Worm (Caenorhabditis elegans) whole organism, midembryonic: Measurements from ENCODE around the gene F54A3.2.

Source experiments
- T22C8.4 ChIP-seq: fragments of 200-800 bp; sonication (Bioruptor generic); IDR thresholded peaks from 2 replicates; pipeline ENCODE4 v1.3.6; 2022; ENCODE audit warnings: missing genetic modification characterization, missing compliant biosample characterization
- cog-1 ChIP-seq: sonication (generic microtip); optimal IDR thresholded peaks from 2 replicates; lab custom pipeline; 2016; ENCODE audit warnings: missing genetic modification characterization, missing compliant biosample characterization
- flt-1 ChIP-seq: fragments of 200-800 bp; sonication (Bioruptor generic); IDR thresholded peaks from 2 replicates; pipeline ENCODE4 v1.3.6; 2022; ENCODE audit warnings: missing genetic modification characterization, missing compliant biosample characterization
- klf-2 ChIP-seq: fragments of 200-800 bp; sonication (Bioruptor generic); conservative IDR thresholded peaks from 2 replicates; pipeline ENCODE4 v1.3.6; 2022; ENCODE audit warnings: missing genetic modification reagents, missing genetic modification characterization, missing compliant biosample characterization
- med-1 ChIP-seq: sonication (generic microtip); optimal IDR thresholded peaks from 2 replicates; lab custom pipeline; 2017; ENCODE audit warnings: missing genetic modification characterization, mild to moderate bottlenecking, missing compliant biosample characterization, antibody characterized with exemption, missing genetic modification reagents; ENCODE audit not compliant: insufficient read depth
- ref-1 ChIP-seq: fragments of 200-800 bp; sonication (Bioruptor generic); conservative IDR thresholded peaks from 2 replicates; pipeline ENCODE4 v1.3.6; 2022; ENCODE audit warnings: missing genetic modification reagents, missing genetic modification characterization, missing compliant biosample characterization
- tab-1 ChIP-seq: fragments of 200-800 bp; sonication (Bioruptor generic); IDR thresholded peaks from 2 replicates; pipeline ENCODE4 v1.3.6; 2022; ENCODE audit warnings: missing genetic modification characterization, missing compliant biosample characterization
- ztf-23 ChIP-seq: fragments of 200-800 bp; sonication (Bioruptor generic); IDR thresholded peaks from 2 replicates; pipeline ENCODE4 v1.3.6; 2022; ENCODE audit warnings: missing genetic modification reagents, missing genetic modification characterization, missing compliant biosample characterization
- ztf-29 ChIP-seq: fragments of 200-800 bp; sonication (Bioruptor generic); IDR thresholded peaks from 2 replicates; pipeline ENCODE4 v1.3.6; 2022; ENCODE audit warnings: missing genetic modification reagents, missing genetic modification characterization, missing compliant biosample characterization

The F54A3.2 gene

DNA sequence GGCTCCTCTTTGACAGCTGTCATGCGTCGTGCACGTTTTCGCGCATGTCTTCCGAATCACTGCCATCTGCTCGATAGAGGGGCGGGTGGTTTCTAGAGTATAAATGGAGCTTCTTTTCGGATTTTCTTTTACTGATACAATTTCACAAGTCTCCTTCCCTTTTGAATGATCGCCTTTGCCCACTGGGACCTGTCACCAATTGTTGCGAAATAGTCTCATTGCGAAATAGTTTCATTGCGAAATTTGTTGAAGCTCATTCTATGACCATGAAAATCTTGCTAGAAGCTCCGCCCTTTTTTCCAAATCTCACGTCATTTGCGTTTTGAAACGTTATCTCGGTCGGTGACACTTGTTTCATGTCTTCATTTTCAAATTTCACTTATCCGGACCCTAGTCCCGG is 46.0 kb downstream of the F54A3.2 start:
- TF ChIP-seq med-1 (no peak), T22C8.4 (GFP tag; lab: Robert Waterston, UW) (no peak), tab-1 (GFP tag; lab: Robert Waterston, UW) (no peak), cog-1 (tag; lab: Kevin White, UChicago) (no peak), ztf-29 (no peak), ref-1 (GFP tag; lab: Robert Waterston, UW) (no peak), ztf-23 (no peak), klf-2 (GFP tag; lab: Robert Waterston, UW) (no peak), flt-1 (GFP tag; lab: Robert Waterston, UW) (no peak)

DNA sequence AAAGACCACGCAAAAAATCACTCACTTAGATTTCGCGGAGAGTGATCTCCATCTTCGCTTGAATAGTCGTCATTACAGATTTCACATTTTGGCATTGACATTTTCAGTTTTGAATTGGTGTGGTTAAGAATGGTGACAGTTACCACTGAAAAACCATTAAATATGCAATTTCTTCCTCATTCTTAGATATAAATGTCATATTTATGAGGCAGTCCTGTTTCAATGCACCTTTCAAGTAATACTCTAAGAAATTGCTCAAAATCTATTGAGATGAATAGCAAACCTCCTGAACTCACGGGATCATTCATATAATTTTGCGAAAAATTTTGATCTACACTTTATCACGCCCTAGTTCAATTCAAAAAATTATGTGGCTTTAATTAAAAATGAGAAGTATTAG is 48.6 kb downstream of the F54A3.2 start, which contains the start of gene K09F6.7:
TSS of gene K09F6.7 (minus strand) at position 101 of the 400 bp plus-strand sequence.
- no peak for TF ChIP-seq ref-1 (GFP tag; lab: Robert Waterston, UW)
- no peak for TF ChIP-seq med-1
- TF ChIP-seq cog-1 (tag; lab: Kevin White, UChicago): no peak
- TF ChIP-seq ztf-29: no peak
- TF ChIP-seq ztf-23: no peak
- no peak for TF ChIP-seq tab-1 (GFP tag; lab: Robert Waterston, UW)
- TF ChIP-seq T22C8.4 (GFP tag; lab: Robert Waterston, UW): no peak
- no peak for TF ChIP-seq klf-2 (GFP tag; lab: Robert Waterston, UW)
- no peak for TF ChIP-seq flt-1 (GFP tag; lab: Robert Waterston, UW)

DNA sequence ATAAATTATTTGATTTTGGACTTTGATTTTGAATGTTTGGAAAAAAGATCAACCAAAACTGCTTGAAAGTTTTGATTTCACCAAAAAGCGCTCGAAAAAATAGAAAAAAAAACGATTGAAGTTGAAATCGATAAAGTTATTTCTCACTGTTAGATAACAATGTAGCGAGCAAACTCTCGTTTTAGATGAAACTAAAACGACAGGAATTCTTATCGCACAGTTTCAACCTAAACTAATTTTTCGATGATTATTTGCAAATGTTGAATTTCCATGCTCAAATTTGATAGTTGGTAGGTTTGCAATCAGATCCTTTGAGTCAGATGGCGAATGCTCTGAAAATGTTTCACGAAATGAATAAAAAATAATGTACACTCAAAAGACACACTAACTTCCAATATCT is 49.1 kb downstream of the F54A3.2 start:
- no peak for TF ChIP-seq cog-1 (tag; lab: Kevin White, UChicago)

DNA sequence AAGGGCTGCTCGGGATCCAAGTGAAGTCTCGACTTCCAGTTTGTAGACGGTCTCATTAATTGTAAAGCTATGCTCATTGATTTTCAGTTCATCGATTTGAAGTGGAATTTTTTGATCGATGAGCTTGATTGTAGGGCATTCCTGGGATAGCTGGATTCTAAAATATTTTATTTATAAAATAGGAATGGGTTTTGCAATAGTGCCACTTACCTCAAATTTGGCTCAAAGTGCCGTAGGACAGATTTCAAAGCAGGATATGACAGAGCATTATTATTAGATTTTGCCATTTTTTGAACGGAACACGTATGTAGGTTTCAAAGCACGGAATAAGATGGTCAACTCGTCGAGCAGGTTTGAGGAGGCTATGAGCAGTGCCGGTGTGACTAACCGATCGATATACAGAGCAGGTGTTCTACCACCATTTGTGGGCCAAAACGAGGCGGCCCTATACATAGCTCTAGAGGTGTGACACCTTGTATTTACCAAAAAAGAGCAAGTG is 52.4 kb downstream of the F54A3.2 start, which contains the start of gene fbxc-25:
TSS of gene fbxc-25 (minus strand) at position 449 of the 499 bp plus-strand sequence.
- TF ChIP-seq klf-2 (GFP tag; lab: Robert Waterston, UW) (no peak), tab-1 (GFP tag; lab: Robert Waterston, UW) (no peak), T22C8.4 (GFP tag; lab: Robert Waterston, UW) (no peak), ztf-29 (no peak), flt-1 (GFP tag; lab: Robert Waterston, UW) (no peak), cog-1 (tag; lab: Kevin White, UChicago) (no peak)

DNA sequence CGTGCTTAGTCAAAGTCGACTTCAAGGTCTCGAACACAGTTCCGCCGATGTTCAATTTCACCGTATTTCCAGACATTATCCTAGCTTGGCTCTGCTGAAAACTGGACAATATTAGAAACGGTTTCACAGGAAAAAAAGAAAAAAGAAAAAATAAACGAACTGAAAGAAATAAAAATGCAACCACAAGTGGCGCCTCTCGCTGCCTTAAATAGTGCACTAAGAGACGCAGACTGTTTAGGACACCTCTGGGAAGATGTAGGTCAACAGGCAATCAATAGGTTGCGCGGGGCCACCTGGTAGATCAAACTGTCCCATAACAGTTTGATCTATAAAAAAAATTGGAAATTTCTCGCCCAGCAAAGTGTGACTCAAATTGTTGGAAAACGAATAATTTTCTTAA is 55.3 kb downstream of the F54A3.2 start, which contains the start of gene B0281.4:
TSS of gene B0281.4 (minus strand) at position 101 of the 400 bp plus-strand sequence.
- TF ChIP-seq tab-1 (GFP tag; lab: Robert Waterston, UW) (no peak), ztf-23 (no peak), ref-1 (GFP tag; lab: Robert Waterston, UW) (no peak), med-1 (no peak), cog-1 (tag; lab: Kevin White, UChicago) (no peak), flt-1 (GFP tag; lab: Robert Waterston, UW) (no peak), klf-2 (GFP tag; lab: Robert Waterston, UW) (no peak), T22C8.4 (GFP tag; lab: Robert Waterston, UW) (no peak), ztf-29 (no peak)

DNA sequence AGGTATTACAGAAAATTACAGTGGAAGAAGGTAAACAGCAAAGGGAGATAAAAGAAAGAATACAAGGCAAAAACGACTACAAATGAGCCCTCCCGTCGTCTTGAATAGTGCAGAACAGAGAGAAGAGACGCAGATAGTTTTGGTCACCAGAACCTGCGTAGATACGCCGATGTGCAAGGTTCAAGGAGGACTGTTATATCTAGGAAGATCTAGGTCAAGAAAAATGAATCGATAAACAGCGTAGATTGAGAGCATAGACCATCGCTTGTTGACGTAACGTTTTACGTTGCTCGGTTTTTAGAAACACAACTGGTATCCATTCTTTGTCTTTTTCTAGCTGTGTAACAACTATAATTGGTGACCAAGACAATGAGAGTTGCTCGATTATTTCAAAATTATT is 57.4 kb downstream of the F54A3.2 start, which contains the start of gene B0281.5:
TSS of gene B0281.5 (minus strand) at position 101 of the 400 bp plus-strand sequence.
- TF ChIP-seq ztf-23 (no peak), T22C8.4 (GFP tag; lab: Robert Waterston, UW) (no peak), tab-1 (GFP tag; lab: Robert Waterston, UW) (no peak), med-1 (no peak), klf-2 (GFP tag; lab: Robert Waterston, UW) (no peak)

DNA sequence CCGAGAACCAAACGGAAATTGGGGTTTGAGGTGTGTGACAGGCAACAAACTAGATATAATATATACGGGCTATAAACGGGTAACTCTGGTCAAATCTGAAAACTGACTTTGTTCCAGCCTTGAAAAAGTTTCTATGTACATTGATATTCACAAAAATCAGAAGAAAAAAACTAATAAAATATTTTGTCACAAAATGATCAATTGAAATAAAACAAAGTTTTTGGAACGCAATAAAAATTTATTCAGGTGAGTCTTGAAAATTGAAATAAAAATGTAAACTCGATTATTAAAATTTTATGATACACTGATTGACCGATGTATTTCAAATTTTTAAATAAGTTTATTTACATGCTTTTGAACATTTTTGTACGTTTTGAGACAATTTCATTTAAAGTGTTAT is 58.9 kb downstream of the F54A3.2 start, which contains the start of gene B0281.6:
TSS of gene B0281.6 (minus strand) at position 101 of the 400 bp plus-strand sequence.
- no peak for TF ChIP-seq ref-1 (GFP tag; lab: Robert Waterston, UW)
- no peak for TF ChIP-seq tab-1 (GFP tag; lab: Robert Waterston, UW)
- no peak for TF ChIP-seq T22C8.4 (GFP tag; lab: Robert Waterston, UW)
- TF ChIP-seq med-1: no peak
- TF ChIP-seq ztf-29: no peak
- no peak for TF ChIP-seq ztf-23
- no peak for TF ChIP-seq cog-1 (tag; lab: Kevin White, UChicago)
- TF ChIP-seq flt-1 (GFP tag; lab: Robert Waterston, UW): no peak
- TF ChIP-seq klf-2 (GFP tag; lab: Robert Waterston, UW): no peak
